Fruit fly (Drosophila melanogaster): ENCODE data around the gene CG13318.

Gene CG13318

dm6 chr3R:8726632-8727031 is 45.9 kb downstream of the CG13318 start, which contains the start of gene CG8159:
Gene CG8159, plus strand, starts transcription at chr3R:8726854.
- no peak for TF ChIP-seq EcR (GFP tag; optimal IDR thresholded peaks at IDR 0.05)
- TF ChIP-seq Dll (optimal IDR thresholded peaks at IDR 0.05): no peak
- no peak for TF ChIP-seq usp (GFP tag; optimal IDR thresholded peaks at IDR 0.05)
- TF ChIP-seq pan (optimal IDR thresholded peaks at IDR 0.05): no peak
- TF ChIP-seq psq (optimal IDR thresholded peaks at IDR 0.05): no peak
- no peak for TF ChIP-seq CG8478 (optimal IDR thresholded peaks at IDR 0.05)

DNA sequence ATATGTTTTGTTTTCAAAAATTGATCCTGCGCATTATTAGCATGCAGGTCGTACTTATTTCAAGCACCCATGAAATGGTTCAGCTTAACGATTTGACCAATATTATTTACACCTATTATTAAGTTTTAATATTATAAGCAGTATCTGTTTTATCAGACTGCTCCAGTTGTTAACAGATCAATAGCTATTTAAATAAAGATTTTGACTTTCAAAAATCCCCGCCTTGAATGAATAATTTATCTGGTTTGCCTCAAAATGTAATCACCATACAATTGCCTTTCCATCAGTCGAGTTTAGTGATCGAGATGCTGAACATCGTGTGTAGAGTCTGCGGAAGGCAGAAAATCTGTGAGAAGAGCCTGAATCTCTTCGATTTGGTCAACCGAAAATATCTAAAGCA is 47.3 kb downstream of the CG13318 start, which contains the start of gene ouib:
Gene ouib (plus strand): TSS at position 301 of the 400 bp plus-strand sequence.
- no peak for TF ChIP-seq pan (optimal IDR thresholded peaks at IDR 0.05)
- TF ChIP-seq psq (optimal IDR thresholded peaks at IDR 0.05): no peak
- TF ChIP-seq Dll (optimal IDR thresholded peaks at IDR 0.05): no peak
- no peak for TF ChIP-seq usp (GFP tag; optimal IDR thresholded peaks at IDR 0.05)
- TF ChIP-seq CG8478 (optimal IDR thresholded peaks at IDR 0.05): no peak
- TF ChIP-seq EcR (GFP tag; optimal IDR thresholded peaks at IDR 0.05): no peak

dm6 chr3R:8722962-8723548 is 49.4 kb downstream of the CG13318 start, which contains the start of gene nom:
Gene nom, plus strand, starts transcription at chr3R:8723174.
- no peak for TF ChIP-seq usp (GFP tag; optimal IDR thresholded peaks at IDR 0.05)
- no peak for TF ChIP-seq CG8478 (optimal IDR thresholded peaks at IDR 0.05)
- TF ChIP-seq Dll (optimal IDR thresholded peaks at IDR 0.05): no peak
- TF ChIP-seq pan (optimal IDR thresholded peaks at IDR 0.05): no peak
- no peak for TF ChIP-seq psq (optimal IDR thresholded peaks at IDR 0.05)
- TF ChIP-seq EcR (GFP tag; optimal IDR thresholded peaks at IDR 0.05): no peak

All from whole organism.